Worm (Caenorhabditis elegans) whole organism, L3 larva: ENCODE measurements around the gene rei-2.

ENCODE experiments used
- ama-1 ChIP-seq: fragments of 150-350 bp; optimal IDR thresholded peaks from 2 replicates; lab custom pipeline; 2018
- elt-1 ChIP-seq: fragments of 150-350 bp; optimal IDR thresholded peaks from 2 replicates; lab custom pipeline; 2014; ENCODE audit warnings: missing biosample characterization, missing genetic modification characterization
- nhr-43 ChIP-seq: sonication (generic microtip); optimal IDR thresholded peaks from 2 replicates; lab custom pipeline; 2016; ENCODE audit warnings: mild to moderate bottlenecking, missing genetic modification characterization, missing compliant biosample characterization; ENCODE audit not compliant: poor library complexity, severe bottlenecking
- nhr-77 ChIP-seq: fragments of 150-350 bp; optimal IDR thresholded peaks from 2 replicates; lab custom pipeline; 2014; ENCODE audit warnings: missing biosample characterization, missing genetic modification characterization
- pqm-1 ChIP-seq: fragments of 150-350 bp; optimal IDR thresholded peaks from 2 replicates; lab custom pipeline; 2017; ENCODE audit warnings: missing biosample characterization, missing genetic modification characterization, inconsistent platforms
- zag-1 ChIP-seq: fragments of 150-350 bp; optimal IDR thresholded peaks from 2 replicates; lab custom pipeline; 2014; ENCODE audit warnings: missing biosample characterization, missing genetic modification characterization

DNA sequence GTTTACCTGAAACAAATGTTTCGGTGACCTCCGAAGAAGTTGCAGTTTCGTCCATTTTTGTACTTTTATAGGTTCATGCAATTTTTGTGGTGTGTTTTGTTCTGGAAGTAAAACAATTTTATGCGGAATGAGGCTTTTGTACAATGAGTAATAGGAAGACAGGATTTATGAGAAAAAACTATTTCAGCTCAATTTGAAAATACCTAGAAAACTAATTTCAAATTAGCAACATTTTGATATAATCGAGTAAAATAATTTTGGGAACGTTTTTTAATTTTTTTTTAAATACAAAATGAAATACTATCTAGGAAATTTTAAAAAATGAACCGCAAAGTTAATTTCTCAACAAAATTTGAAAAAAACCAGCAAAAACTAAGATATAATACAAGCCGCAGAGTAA lies at the start of gene rei-2:
- TF ChIP-seq pqm-1 (tag; lab: Kevin White, UChicago) = no peak
- TF ChIP-seq nhr-43 (tag; lab: Kevin White, UChicago) = no peak
- no peak for TF ChIP-seq ama-1 (lab: Kevin White, UChicago)
- TF ChIP-seq elt-1 (tag; lab: Kevin White, UChicago) = no peak
- no peak for TF ChIP-seq zag-1
- no peak for TF ChIP-seq nhr-77 (tag; lab: Kevin White, UChicago)
